Worm (Caenorhabditis elegans) whole organism, late embryonic: ENCODE measurements around the gene pqn-83.

Experiments used
- ceh-9 ChIP-seq: sonication (generic microtip); optimal IDR thresholded peaks from 2 replicates; lab custom pipeline; 2016; ENCODE audit warnings: mild to moderate bottlenecking, missing genetic modification characterization, inconsistent platforms, missing compliant biosample characterization
- dmd-4 ChIP-seq: sonication (generic microtip); optimal IDR thresholded peaks from 2 replicates; lab custom pipeline; 2016; ENCODE audit warnings: borderline replicate concordance, missing genetic modification characterization, missing compliant biosample characterization
- elt-2 ChIP-seq: sonication (generic microtip); optimal IDR thresholded peaks from 2 replicates; lab custom pipeline; 2016; ENCODE audit warnings: missing genetic modification reagents, missing genetic modification characterization, missing compliant biosample characterization
- hlh-15 ChIP-seq: sonication (generic microtip); optimal IDR thresholded peaks from 2 replicates; lab custom pipeline; 2016; ENCODE audit warnings: missing genetic modification characterization, missing compliant biosample characterization
- madf-2 ChIP-seq: sonication (generic microtip); optimal IDR thresholded peaks from 2 replicates; lab custom pipeline; 2017; ENCODE audit warnings: missing genetic modification characterization, missing compliant biosample characterization
- nfya-1 ChIP-seq: sonication (generic microtip); optimal IDR thresholded peaks from 2 replicates; lab custom pipeline; 2017; ENCODE audit warnings: missing genetic modification characterization, mild to moderate bottlenecking, missing compliant biosample characterization, antibody characterized with exemption, moderate library complexity
- nhr-11 ChIP-seq: fragments of 150-350 bp; optimal IDR thresholded peaks from 2 replicates; lab custom pipeline; 2014; ENCODE audit warnings: missing biosample characterization, missing genetic modification characterization
- pag-3 ChIP-seq: sonication (generic microtip); optimal IDR thresholded peaks from 2 replicates; lab custom pipeline; 2016; ENCODE audit warnings: missing compliant biosample characterization, missing genetic modification characterization, borderline replicate concordance
- pqm-1 ChIP-seq: sonication (generic microtip); optimal IDR thresholded peaks from 2 replicates; lab custom pipeline; 2016; ENCODE audit warnings: missing genetic modification characterization, missing compliant biosample characterization
- tbx-2 ChIP-seq: sonication (generic microtip); optimal IDR thresholded peaks from 2 replicates; lab custom pipeline; 2016; ENCODE audit warnings: missing genetic modification characterization, missing compliant biosample characterization
- unc-55 ChIP-seq: sonication (generic microtip); optimal IDR thresholded peaks from 2 replicates; lab custom pipeline; 2017; ENCODE audit warnings: missing biosample characterization, missing genetic modification reagents, missing genetic modification characterization

ce11 chrIII:13056230-13056629, 43.0 kb downstream of the pqn-83 start:
- no peak for TF ChIP-seq madf-2 (tag; lab: Kevin White, UChicago)
- no peak for TF ChIP-seq pqm-1 (tag; lab: Kevin White, UChicago)
- no peak for TF ChIP-seq tbx-2
- TF ChIP-seq pag-3 (tag; lab: Kevin White, UChicago), result no peak
- TF ChIP-seq dmd-4, result no peak
- no peak for TF ChIP-seq hlh-15 (tag; lab: Kevin White, UChicago)
- no peak for TF ChIP-seq elt-2 (tag; lab: Kevin White, UChicago)
- TF ChIP-seq nhr-11 (tag; lab: Kevin White, UChicago), result no peak
- TF ChIP-seq nfya-1 (tag; lab: Kevin White, UChicago), result no peak
- no peak for TF ChIP-seq ceh-9 (tag; lab: Kevin White, UChicago)
- TF ChIP-seq unc-55 (GFP tag; lab: Kevin White, UChicago), result no peak
